Fruit fly (Drosophila melanogaster) whole organism, embryonic: ENCODE measurements around the gene CG11608.
A peak's percentile ranks its signal among the peaks of the same experiment; 100 is the strongest.

ENCODE experiments used
- Bdp1 ChIP-seq: fragments of 200-800 bp; sonication (Bioruptor generic); optimal IDR thresholded peaks from 3 replicates; lab custom pipeline; 2016; ENCODE audit warnings: missing biosample characterization, missing genetic modification characterization
- BtbVII ChIP-seq: fragments of 200-800 bp; sonication (Bioruptor generic); optimal IDR thresholded peaks from 3 replicates; lab custom pipeline; 2017; ENCODE audit warnings: missing biosample characterization, mild to moderate bottlenecking, missing genetic modification characterization
- CG10543 ChIP-seq: fragments of 200-800 bp; sonication (Bioruptor generic); optimal IDR thresholded peaks from 3 replicates; lab custom pipeline; 2017; ENCODE audit warnings: missing biosample characterization, mild to moderate bottlenecking, missing genetic modification characterization, moderate library complexity
- CG12236 ChIP-seq: fragments of 200-800 bp; sonication (Bioruptor generic); optimal IDR thresholded peaks from 2 replicates; lab custom pipeline; 2016; ENCODE audit warnings: missing biosample characterization, missing genetic modification characterization
- CG13775 ChIP-seq: fragments of 200-800 bp; sonication (Bioruptor generic); optimal IDR thresholded peaks from 3 replicates; lab custom pipeline; 2017; ENCODE audit warnings: missing biosample characterization, mild to moderate bottlenecking, missing genetic modification characterization
- CG14014 ChIP-seq: fragments of 200-800 bp; sonication (Bioruptor generic); IDR thresholded peaks from 2 replicates; pipeline ENCODE4 v1.3.6; 2022; ENCODE audit warnings: missing biosample characterization, missing genetic modification characterization
- CG14965 ChIP-seq: fragments of 200-800 bp; sonication (Bioruptor generic); optimal IDR thresholded peaks from 2 replicates; lab custom pipeline; 2016; ENCODE audit warnings: missing biosample characterization, missing genetic modification characterization, borderline replicate concordance
- CG15696 ChIP-seq: fragments of 200-800 bp; sonication (Bioruptor generic); optimal IDR thresholded peaks from 2 replicates; lab custom pipeline; 2019; ENCODE audit warnings: missing biosample characterization, mild to moderate bottlenecking, missing genetic modification characterization, moderate library complexity
- CG16779 ChIP-seq: fragments of 200-800 bp; sonication (Bioruptor generic); IDR thresholded peaks from 2 replicates; pipeline ENCODE4 v1.3.6; 2022; ENCODE audit warnings: missing biosample characterization, missing genetic modification characterization
- CG17359 ChIP-seq: fragments of 200-800 bp; sonication (Bioruptor generic); optimal IDR thresholded peaks from 3 replicates; lab custom pipeline; 2018; ENCODE audit warnings: missing biosample characterization, mild to moderate bottlenecking, missing genetic modification characterization, moderate library complexity
- CG17612 ChIP-seq: fragments of 200-800 bp; sonication (Bioruptor generic); IDR thresholded peaks from 2 replicates; pipeline ENCODE4 v1.3.6; 2022; ENCODE audit warnings: missing biosample characterization, missing genetic modification characterization
- CG17912 ChIP-seq: fragments of 200-800 bp; sonication (Bioruptor generic); optimal IDR thresholded peaks from 2 replicates; lab custom pipeline; 2018; ENCODE audit warnings: missing biosample characterization, mild to moderate bottlenecking, missing genetic modification characterization
- CG1792 ChIP-seq: fragments of 200-800 bp; sonication (Bioruptor generic); optimal IDR thresholded peaks from 2 replicates; lab custom pipeline; 2016; ENCODE audit warnings: missing biosample characterization, missing genetic modification characterization
- CG30020 ChIP-seq: fragments of 200-800 bp; optimal IDR thresholded peaks from 2 replicates; lab custom pipeline; 2019; ENCODE audit warnings: missing biosample characterization, mild to moderate bottlenecking, missing genetic modification characterization, moderate library complexity
- CG30403 ChIP-seq: fragments of 200-800 bp; sonication (Bioruptor generic); optimal IDR thresholded peaks from 3 replicates; lab custom pipeline; 2016; ENCODE audit warnings: missing biosample characterization, missing genetic modification characterization
- CG6791 ChIP-seq: fragments of 200-800 bp; sonication (Bioruptor generic); IDR thresholded peaks from 3 replicates; pipeline ENCODE4 v1.3.6; 2022; ENCODE audit warnings: missing biosample characterization, missing genetic modification characterization; ENCODE audit not compliant: partially characterized antibody
- CG6813 ChIP-seq: fragments of 200-800 bp; sonication (Bioruptor generic); optimal IDR thresholded peaks from 2 replicates; lab custom pipeline; 2017; ENCODE audit warnings: missing biosample characterization, missing genetic modification characterization, mild to moderate bottlenecking, moderate library complexity, missing genetic modification reagents
- CG8765 ChIP-seq: fragments of 200-800 bp; sonication (Bioruptor generic); IDR thresholded peaks from 2 replicates; pipeline ENCODE4 v1.3.6; 2022; ENCODE audit warnings: missing biosample characterization, missing genetic modification characterization
- CG9609 ChIP-seq: fragments of 200-800 bp; sonication (Bioruptor generic); optimal IDR thresholded peaks from 3 replicates; lab custom pipeline; 2016; ENCODE audit warnings: missing biosample characterization, missing genetic modification characterization
- D ChIP-seq, 2 experiments: fragments of 200-800 bp in 1 of 2; fragments of >200 bp in 1 of 2; sonication (Bioruptor generic) in 1 of 2; optimal IDR thresholded peaks; 2 replicates in 1 of 2; 3 replicates in 1 of 2; lab custom pipeline; 2017; ENCODE audit warnings: mild to moderate bottlenecking in 1 of 2, missing biosample characterization in 1 of 2, missing genetic modification characterization in 1 of 2, missing genetic modification reagents in 1 of 2
- Dfd ChIP-seq, 2 experiments: fragments of >200 bp; optimal IDR thresholded peaks; 2 replicates each; lab custom pipeline; 2017; ENCODE audit warnings: missing biosample characterization in 2 of 2, missing genetic modification characterization in 2 of 2
- Doc3 ChIP-seq: fragments of 200-800 bp; sonication (Bioruptor generic); IDR thresholded peaks from 3 replicates; pipeline ENCODE4 v1.3.6; 2022; ENCODE audit warnings: missing biosample characterization, missing genetic modification characterization; ENCODE audit not compliant: partially characterized antibody
- HHEX ChIP-seq: fragments of 200-800 bp; sonication (Bioruptor generic); optimal IDR thresholded peaks from 3 replicates; lab custom pipeline; 2017; ENCODE audit warnings: missing biosample characterization, mild to moderate bottlenecking, missing genetic modification characterization, missing genetic modification reagents
- Lim3 ChIP-seq: fragments of 200-800 bp; sonication (Bioruptor generic); IDR thresholded peaks from 2 replicates; pipeline ENCODE4 v1.3.6; 2022; ENCODE audit warnings: missing biosample characterization, missing genetic modification characterization
- MTF-1 ChIP-seq: fragments of 200-800 bp; sonication (Bioruptor generic); optimal IDR thresholded peaks from 2 replicates; lab custom pipeline; 2018; ENCODE audit warnings: missing biosample characterization, mild to moderate bottlenecking, missing genetic modification characterization, borderline replicate concordance
- Mad ChIP-seq: fragments of 200-800 bp; sonication (Bioruptor generic); optimal IDR thresholded peaks from 2 replicates; lab custom pipeline; 2016; ENCODE audit warnings: missing biosample characterization, missing genetic modification characterization
- PHDP ChIP-seq: fragments of 200-800 bp; sonication (Bioruptor generic); optimal IDR thresholded peaks from 3 replicates; lab custom pipeline; 2018; ENCODE audit warnings: missing biosample characterization, mild to moderate bottlenecking, missing genetic modification characterization, moderate library complexity
- Rfx ChIP-seq: fragments of 200-800 bp; sonication (Bioruptor generic); IDR thresholded peaks from 2 replicates; pipeline ENCODE4 v1.3.6; 2022; ENCODE audit warnings: missing biosample characterization, missing genetic modification characterization
- TFAM ChIP-seq: fragments of 200-800 bp; sonication (Bioruptor generic); optimal IDR thresholded peaks from 2 replicates; lab custom pipeline; 2017; ENCODE audit warnings: missing biosample characterization, missing genetic modification characterization, inconsistent platforms
- Xbp1 ChIP-seq: fragments of 200-800 bp; sonication (Bioruptor generic); optimal IDR thresholded peaks from 3 replicates; lab custom pipeline; 2016; ENCODE audit warnings: missing biosample characterization, mild to moderate bottlenecking, missing genetic modification characterization
- al ChIP-seq: fragments of 200-800 bp; sonication (Bioruptor generic); IDR thresholded peaks from 2 replicates; pipeline ENCODE4 v1.3.6; 2022; ENCODE audit warnings: missing biosample characterization, missing genetic modification characterization
- aop ChIP-seq: fragments of 200-800 bp; sonication (Bioruptor generic); IDR thresholded peaks from 2 replicates; pipeline ENCODE4 v1.3.6; 2022; ENCODE audit warnings: missing biosample characterization, missing genetic modification characterization
- bigmax ChIP-seq: fragments of 200-800 bp; sonication (Bioruptor generic); optimal IDR thresholded peaks from 2 replicates; lab custom pipeline; 2018; ENCODE audit warnings: missing biosample characterization, mild to moderate bottlenecking, missing genetic modification characterization
- disco-r ChIP-seq: fragments of 200-800 bp; sonication (Bioruptor generic); optimal IDR thresholded peaks from 2 replicates; lab custom pipeline; 2016; ENCODE audit warnings: missing biosample characterization, missing genetic modification characterization
- ems ChIP-seq: fragments of 200-800 bp; sonication (Bioruptor generic); optimal IDR thresholded peaks from 3 replicates; lab custom pipeline; 2016; ENCODE audit warnings: missing biosample characterization, missing genetic modification characterization
- jigr1 ChIP-seq: fragments of 200-800 bp; sonication (Bioruptor generic); IDR thresholded peaks from 3 replicates; pipeline ENCODE4 v1.3.6; 2022; ENCODE audit warnings: missing biosample characterization, missing genetic modification characterization
- jing ChIP-seq: fragments of 200-800 bp; sonication (Bioruptor generic); optimal IDR thresholded peaks from 2 replicates; lab custom pipeline; 2018; ENCODE audit warnings: missing biosample characterization, mild to moderate bottlenecking, missing genetic modification characterization
- mld ChIP-seq: fragments of 200-800 bp; sonication (Bioruptor generic); IDR thresholded peaks from 3 replicates; pipeline ENCODE4 v1.3.6; 2022; ENCODE audit warnings: missing biosample characterization, missing genetic modification characterization; ENCODE audit not compliant: partially characterized antibody
- pum ChIP-seq: fragments of 200-800 bp; sonication (Bioruptor generic); optimal IDR thresholded peaks from 2 replicates; lab custom pipeline; 2016; ENCODE audit warnings: missing biosample characterization, missing genetic modification characterization
- rib ChIP-seq: fragments of 200-800 bp; sonication (Bioruptor generic); IDR thresholded peaks from 2 replicates; pipeline ENCODE4 v1.3.6; 2022; ENCODE audit warnings: missing biosample characterization, missing genetic modification characterization
- sc ChIP-seq, 3 experiments: fragments of >200 bp in 2 of 3; fragments of 200-800 bp in 1 of 3; sonication (Bioruptor generic) in 1 of 3; optimal IDR thresholded peaks; 2 replicates in 2 of 3; 3 replicates in 1 of 3; lab custom pipeline; 2017; ENCODE audit warnings: mild to moderate bottlenecking in 1 of 3, missing biosample characterization in 1 of 3, missing genetic modification characterization in 1 of 3, missing genetic modification reagents in 1 of 3
- sd ChIP-seq: fragments of 200-800 bp; sonication (Bioruptor generic); optimal IDR thresholded peaks from 3 replicates; lab custom pipeline; 2018; ENCODE audit warnings: missing biosample characterization, mild to moderate bottlenecking, missing genetic modification characterization, moderate library complexity
- sob ChIP-seq: fragments of 200-800 bp; sonication (Bioruptor generic); IDR thresholded peaks from 2 replicates; pipeline ENCODE4 v1.3.6; 2022; ENCODE audit warnings: missing biosample characterization, missing genetic modification characterization
- tx ChIP-seq: fragments of 200-800 bp; sonication (Bioruptor generic); optimal IDR thresholded peaks from 2 replicates; lab custom pipeline; 2016; ENCODE audit warnings: missing biosample characterization, missing genetic modification characterization
- unc-4 ChIP-seq: fragments of 200-800 bp; sonication (Bioruptor generic); IDR thresholded peaks from 2 replicates; pipeline ENCODE4 v1.3.6; 2022; ENCODE audit warnings: missing biosample characterization, missing genetic modification characterization; ENCODE audit not compliant: partially characterized antibody
- vvl ChIP-seq: fragments of 200-800 bp; sonication (Bioruptor generic); IDR thresholded peaks from 2 replicates; pipeline ENCODE4 v1.3.6; 2022; ENCODE audit warnings: missing biosample characterization, missing genetic modification characterization
- wek ChIP-seq: fragments of 200-800 bp; sonication (Bioruptor generic); optimal IDR thresholded peaks from 3 replicates; lab custom pipeline; 2018; ENCODE audit warnings: missing biosample characterization, mild to moderate bottlenecking, missing genetic modification characterization, moderate library complexity

Gene CG11608

dm6 chr3R:12653511-12654252 lies 15.4 kb downstream of the CG11608 start (continued):
- TF ChIP-seq jing (GFP tag; lab: Kevin White, UChicago), result peak; percentile 82
- TF ChIP-seq pum (GFP tag; lab: Kevin White, UChicago), result peak; percentile 81
- TF ChIP-seq unc-4 (GFP tag; lab: Robert Waterston, UW), result no peak
- TF ChIP-seq Lim3 (GFP tag; lab: Robert Waterston, UW), result peak; percentile 67
- TF ChIP-seq disco-r, result peak; percentile 63
- peak; percentile 73 for TF ChIP-seq ems (GFP tag; lab: Kevin White, UChicago)
- TF ChIP-seq CG14014, result peak; percentile 80
- TF ChIP-seq Dfd (GFP tag; optimal IDR thresholded peaks at IDR 0.05; lab: Kevin White, UChicago), result no peak
- peak; percentile 62 for TF ChIP-seq BtbVII
- TF ChIP-seq sc (optimal IDR thresholded peaks at IDR 0.05; lab: Kevin White, UChicago), result no peak
- TF ChIP-seq sc (GFP tag; optimal IDR thresholded peaks at IDR 0.05; lab: Kevin White, UChicago), result peak; percentile 64
- no peak for TF ChIP-seq CG14965 (GFP tag; lab: Kevin White, UChicago)
- peak; percentile 30 for TF ChIP-seq CG15696
- TF ChIP-seq CG17612 (GFP tag; lab: Robert Waterston, UW), result peak; percentile 64; the same call in 1 of the 2 replicates
- TF ChIP-seq CG16779 (GFP tag; lab: Robert Waterston, UW), result no peak
- TF ChIP-seq CG8765 (GFP tag; lab: Robert Waterston, UW), result no peak; the same call in 1 of the 2 replicates
- TF ChIP-seq bigmax (GFP tag; lab: Kevin White, UChicago), result no peak
- peak; percentile 84 for TF ChIP-seq CG9609
- peak; percentile 37 for TF ChIP-seq wek (GFP tag; lab: Kevin White, UChicago)
- peak; percentile 83 for TF ChIP-seq HHEX
- TF ChIP-seq sob, result peak; percentile 66; the same call in 1 of the 2 replicates
- no peak for TF ChIP-seq TFAM (GFP tag; lab: Kevin White, UChicago)
- no peak for TF ChIP-seq CG6791
- TF ChIP-seq al (GFP tag; lab: Robert Waterston, UW), result peak; percentile 80
- TF ChIP-seq mld (GFP tag; lab: Robert Waterston, UW), result no peak
- TF ChIP-seq vvl (GFP tag; lab: Robert Waterston, UW), result peak; percentile 77
- TF ChIP-seq CG1792, result peak; percentile 17
- no peak for TF ChIP-seq CG30020 (tag; lab: Kevin White, UChicago)
- no peak for TF ChIP-seq sd (tag; lab: Kevin White, UChicago)
- TF ChIP-seq D (optimal IDR thresholded peaks at IDR 0.05; lab: Kevin White, UChicago), result no peak
- peak; percentile 84 for TF ChIP-seq D (GFP tag; optimal IDR thresholded peaks at IDR 0.05; lab: Kevin White, UChicago)
- TF ChIP-seq Rfx (GFP tag; lab: Robert Waterston, UW), result peak; percentile 83
- no peak for TF ChIP-seq MTF-1 (GFP tag; lab: Kevin White, UChicago)
- no peak for TF ChIP-seq rib
- TF ChIP-seq CG10543 (GFP tag; lab: Kevin White, UChicago), result peak; percentile 67
- TF ChIP-seq CG6813, result peak; percentile 65
- TF ChIP-seq Xbp1 (GFP tag; lab: Kevin White, UChicago), result peak; percentile 81
- peak; percentile 69 for TF ChIP-seq Mad (GFP tag; lab: Kevin White, UChicago)
- no peak for TF ChIP-seq Doc3
- peak; percentile 72 for TF ChIP-seq tx
- peak; percentile 87 for TF ChIP-seq PHDP (tag; lab: Kevin White, UChicago)
- TF ChIP-seq CG30403 (GFP tag; lab: Kevin White, UChicago), result peak; percentile 84
- TF ChIP-seq Bdp1, result peak; percentile 66
- TF ChIP-seq CG17912 (GFP tag; lab: Kevin White, UChicago), result no peak
- peak; percentile 76 for TF ChIP-seq CG13775 (GFP tag; lab: Kevin White, UChicago)
- peak; percentile 83 for TF ChIP-seq CG17359 (tag; lab: Kevin White, UChicago)
- TF ChIP-seq jigr1, result peak; percentile 64; the same call in 2 of the 3 replicates
- TF ChIP-seq CG12236 (GFP tag; lab: Kevin White, UChicago), result peak; percentile 48
- no peak for TF ChIP-seq aop (GFP tag; lab: Robert Waterston, UW)
